Fruit fly (Drosophila melanogaster) whole organism, embryonic: ENCODE data around the gene RpL18.

Experiments
- B-H1 ChIP-seq: fragments of 200-800 bp; sonication (Bioruptor generic); IDR thresholded peaks from 3 replicates; pipeline ENCODE4 v1.3.6; 2022; ENCODE audit warnings: missing biosample characterization, missing genetic modification characterization
- BEAF-32 ChIP-seq: fragments of 200-800 bp; sonication (Bioruptor generic); optimal IDR thresholded peaks from 3 replicates; lab custom pipeline; 2017; ENCODE audit warnings: missing biosample characterization, missing genetic modification characterization, mild to moderate bottlenecking, moderate library complexity, missing genetic modification reagents
- Bdp1 ChIP-seq: fragments of 200-800 bp; sonication (Bioruptor generic); optimal IDR thresholded peaks from 3 replicates; lab custom pipeline; 2016; ENCODE audit warnings: missing biosample characterization, missing genetic modification characterization
- CG10267 ChIP-seq: fragments of 200-800 bp; sonication (Bioruptor generic); optimal IDR thresholded peaks from 2 replicates; lab custom pipeline; 2018; ENCODE audit warnings: missing biosample characterization, mild to moderate bottlenecking, missing genetic modification characterization, moderate library complexity
- CG14965 ChIP-seq: fragments of 200-800 bp; sonication (Bioruptor generic); optimal IDR thresholded peaks from 2 replicates; lab custom pipeline; 2016; ENCODE audit warnings: missing biosample characterization, missing genetic modification characterization, borderline replicate concordance
- CG15011 ChIP-seq: fragments of 200-800 bp; sonication (Bioruptor generic); optimal IDR thresholded peaks from 3 replicates; lab custom pipeline; 2018; ENCODE audit warnings: missing biosample characterization, mild to moderate bottlenecking, missing genetic modification characterization
- CG15696 ChIP-seq: fragments of 200-800 bp; sonication (Bioruptor generic); optimal IDR thresholded peaks from 2 replicates; lab custom pipeline; 2019; ENCODE audit warnings: missing biosample characterization, mild to moderate bottlenecking, missing genetic modification characterization, moderate library complexity
- CG17359 ChIP-seq: fragments of 200-800 bp; sonication (Bioruptor generic); optimal IDR thresholded peaks from 3 replicates; lab custom pipeline; 2018; ENCODE audit warnings: missing biosample characterization, mild to moderate bottlenecking, missing genetic modification characterization, moderate library complexity
- CG17802 ChIP-seq: fragments of 200-800 bp; sonication (Bioruptor generic); optimal IDR thresholded peaks from 2 replicates; lab custom pipeline; 2018; ENCODE audit warnings: missing biosample characterization, mild to moderate bottlenecking, missing genetic modification characterization, moderate library complexity
- CG1832 ChIP-seq: fragments of 200-800 bp; sonication (Bioruptor generic); optimal IDR thresholded peaks from 2 replicates; lab custom pipeline; 2017; ENCODE audit warnings: missing biosample characterization, mild to moderate bottlenecking, missing genetic modification characterization, inconsistent platforms
- CG3281 ChIP-seq: fragments of 200-800 bp; sonication (Bioruptor generic); optimal IDR thresholded peaks from 3 replicates; lab custom pipeline; 2017; ENCODE audit warnings: missing biosample characterization, mild to moderate bottlenecking, missing genetic modification characterization
- CG4282 ChIP-seq: fragments of 200-800 bp; sonication (Bioruptor generic); optimal IDR thresholded peaks from 2 replicates; lab custom pipeline; 2016; ENCODE audit warnings: missing biosample characterization, missing genetic modification characterization
- CG4328 ChIP-seq: fragments of 200-800 bp; sonication (Bioruptor generic); optimal IDR thresholded peaks from 3 replicates; lab custom pipeline; 2017; ENCODE audit warnings: missing biosample characterization, missing genetic modification reagents, missing genetic modification characterization
- CG43689 ChIP-seq: fragments of 200-800 bp; sonication (Bioruptor generic); IDR thresholded peaks from 2 replicates; pipeline ENCODE4 v1.3.6; 2022; ENCODE audit warnings: missing biosample characterization, missing genetic modification characterization
- CG4404 ChIP-seq: fragments of 200-800 bp; sonication (Bioruptor generic); IDR thresholded peaks from 2 replicates; pipeline ENCODE4 v1.3.6; 2022; ENCODE audit warnings: missing biosample characterization, missing genetic modification characterization
- CG6272 ChIP-seq: fragments of 200-800 bp; sonication (Bioruptor generic); IDR thresholded peaks from 2 replicates; pipeline ENCODE4 v1.3.6; 2022; ENCODE audit warnings: missing biosample characterization, missing genetic modification characterization
- CG6689 ChIP-seq: fragments of 200-800 bp; sonication (Bioruptor generic); IDR thresholded peaks from 2 replicates; pipeline ENCODE4 v1.3.6; 2022; ENCODE audit warnings: missing biosample characterization, missing genetic modification characterization
- CG7987 ChIP-seq: fragments of 200-800 bp; sonication (Bioruptor generic); optimal IDR thresholded peaks from 2 replicates; lab custom pipeline; 2018; ENCODE audit warnings: missing biosample characterization, mild to moderate bottlenecking, missing genetic modification characterization, moderate library complexity
- CG8290 ChIP-seq, 3 experiments: fragments of 200-800 bp; sonication (Bioruptor generic); optimal IDR thresholded peaks; 2 replicates each; lab custom pipeline; 2016 to 2019; ENCODE audit warnings: missing biosample characterization in 3 of 3, missing genetic modification characterization in 3 of 3, mild to moderate bottlenecking in 2 of 3, moderate library complexity in 1 of 3
- Dll ChIP-seq: fragments of 200-800 bp; sonication (Bioruptor generic); IDR thresholded peaks from 4 replicates; pipeline ENCODE4 v1.3.6; 2022; ENCODE audit warnings: missing biosample characterization, missing genetic modification characterization; ENCODE audit not compliant: partially characterized antibody
- E2f2 ChIP-seq: fragments of 200-800 bp; sonication (Bioruptor generic); IDR thresholded peaks from 2 replicates; pipeline ENCODE4 v1.3.6; 2022; ENCODE audit warnings: missing biosample characterization, missing genetic modification characterization
- ERR ChIP-seq: fragments of 200-800 bp; sonication (Bioruptor generic); optimal IDR thresholded peaks from 2 replicates; lab custom pipeline; 2016; ENCODE audit warnings: missing biosample characterization, missing genetic modification characterization
- MBD-R2 ChIP-seq: fragments of 200-800 bp; sonication (Bioruptor generic); IDR thresholded peaks from 2 replicates; pipeline ENCODE4 v1.3.6; 2022; ENCODE audit warnings: missing biosample characterization, missing genetic modification characterization
- Neu2 ChIP-seq: fragments of 200-800 bp; sonication (Bioruptor generic); optimal IDR thresholded peaks from 3 replicates; lab custom pipeline; 2016; ENCODE audit warnings: missing biosample characterization, missing genetic modification characterization, borderline replicate concordance
- Scr ChIP-seq: fragments of 200-800 bp; sonication (Bioruptor generic); IDR thresholded peaks from 2 replicates; pipeline ENCODE4 v1.3.6; 2022; ENCODE audit warnings: missing biosample characterization, missing genetic modification characterization; ENCODE audit not compliant: partially characterized antibody
- Usf ChIP-seq: fragments of 200-800 bp; sonication (Bioruptor generic); optimal IDR thresholded peaks from 2 replicates; lab custom pipeline; 2017; ENCODE audit warnings: missing genotype, missing biosample characterization, missing genetic modification characterization
- YL-1 ChIP-seq: fragments of 200-800 bp; sonication (Bioruptor generic); optimal IDR thresholded peaks from 3 replicates; lab custom pipeline; 2017; ENCODE audit warnings: missing biosample characterization, mild to moderate bottlenecking, missing genetic modification characterization
- ab ChIP-seq: fragments of 200-800 bp; sonication (Bioruptor generic); optimal IDR thresholded peaks from 2 replicates; lab custom pipeline; 2016; ENCODE audit warnings: missing biosample characterization, missing genetic modification characterization
- ase ChIP-seq: fragments of 200-800 bp; sonication (Bioruptor generic); IDR thresholded peaks from 3 replicates; pipeline ENCODE4 v1.3.6; 2022; ENCODE audit warnings: missing biosample characterization, missing genetic modification characterization
- bigmax ChIP-seq: fragments of 200-800 bp; sonication (Bioruptor generic); optimal IDR thresholded peaks from 2 replicates; lab custom pipeline; 2018; ENCODE audit warnings: missing biosample characterization, mild to moderate bottlenecking, missing genetic modification characterization
- cato ChIP-seq: fragments of 200-800 bp; sonication (Bioruptor generic); optimal IDR thresholded peaks from 2 replicates; lab custom pipeline; 2016; ENCODE audit warnings: missing biosample characterization, missing genetic modification characterization, borderline replicate concordance
- caup ChIP-seq: fragments of 200-800 bp; sonication (Bioruptor generic); optimal IDR thresholded peaks from 3 replicates; lab custom pipeline; 2017; ENCODE audit warnings: missing biosample characterization, mild to moderate bottlenecking, missing genetic modification characterization, moderate library complexity; ENCODE audit not compliant: severe bottlenecking
- dpn ChIP-seq, 2 experiments: fragments of 200-800 bp; sonication (Bioruptor generic); optimal IDR thresholded peaks; 3 replicates each; lab custom pipeline; 2016; ENCODE audit warnings: missing biosample characterization in 2 of 2, missing genetic modification characterization in 2 of 2
- fd96Cb ChIP-seq: fragments of 200-800 bp; sonication (Bioruptor generic); optimal IDR thresholded peaks from 2 replicates; lab custom pipeline; 2018; ENCODE audit warnings: missing biosample characterization, mild to moderate bottlenecking, missing genetic modification characterization, moderate library complexity
- jumu ChIP-seq: fragments of 200-800 bp; sonication (Bioruptor generic); optimal IDR thresholded peaks from 3 replicates; lab custom pipeline; 2016; ENCODE audit warnings: missing biosample characterization, missing genetic modification characterization
- pfk ChIP-seq: fragments of 200-800 bp; sonication (Bioruptor generic); optimal IDR thresholded peaks from 2 replicates; lab custom pipeline; 2018; ENCODE audit warnings: missing biosample characterization, mild to moderate bottlenecking, missing genetic modification characterization, moderate library complexity
- pzg ChIP-seq: fragments of 200-800 bp; sonication (Bioruptor generic); optimal IDR thresholded peaks from 3 replicates; lab custom pipeline; 2018; ENCODE audit warnings: missing biosample characterization, mild to moderate bottlenecking, missing genetic modification characterization, moderate library complexity
- schlank ChIP-seq: fragments of 200-800 bp; sonication (Bioruptor generic); optimal IDR thresholded peaks from 2 replicates; lab custom pipeline; 2018; ENCODE audit warnings: missing biosample characterization, mild to moderate bottlenecking, missing genetic modification characterization
- sob ChIP-seq: fragments of 200-800 bp; sonication (Bioruptor generic); IDR thresholded peaks from 2 replicates; pipeline ENCODE4 v1.3.6; 2022; ENCODE audit warnings: missing biosample characterization, missing genetic modification characterization
- ssp ChIP-seq: fragments of 200-800 bp; sonication (Bioruptor generic); IDR thresholded peaks from 2 replicates; pipeline ENCODE4 v1.3.6; 2022; ENCODE audit warnings: missing biosample characterization, missing genetic modification characterization
- unpg ChIP-seq: fragments of 200-800 bp; sonication (Bioruptor generic); optimal IDR thresholded peaks from 3 replicates; lab custom pipeline; 2018; ENCODE audit warnings: missing biosample characterization, mild to moderate bottlenecking, missing genetic modification characterization, moderate library complexity

RpL18 gene

dm6 chr3L:7238072-7238759 lies 2.9 kb downstream of the RpL18 start, which contains the start of the genes CG14829 and BHD (continued):
- TF ChIP-seq YL-1 (GFP tag; lab: Kevin White, UChicago) (peak; percentile 48), CG15011 (GFP tag; lab: Kevin White, UChicago) (no peak), E2f2 (GFP tag; lab: Robert Waterston, UW) (peak; percentile 65; the same call in 1 of the 2 replicates), Neu2 (GFP tag; lab: Kevin White, UChicago) (no peak), pfk (GFP tag; lab: Kevin White, UChicago) (no peak), Scr (GFP tag; lab: Robert Waterston, UW) (0 out of 2 replicates have a peak, but pooled peaks have one; percentile 14), CG14965 (GFP tag; lab: Kevin White, UChicago) (no peak), CG1832 (GFP tag; lab: Kevin White, UChicago) (no peak), ab (no peak), CG8290 (GFP tag; optimal IDR thresholded peaks at IDR 0.05; lab: Kevin White, UChicago) (no peak), CG8290 (tag; optimal IDR thresholded peaks at IDR 0.05; lab: Kevin White, UChicago) (no peak), jumu (GFP tag; lab: Kevin White, UChicago) (no peak), ERR (GFP tag; lab: Kevin White, UChicago) (no peak), BEAF-32 (GFP tag; lab: Kevin White, UChicago) (peak; percentile 42), B-H1 (GFP tag; lab: Robert Waterston, UW) (no peak), ssp (GFP tag; lab: Robert Waterston, UW) (no peak), CG4328 (GFP tag; lab: Kevin White, UChicago) (no peak), Dll (GFP tag; lab: Robert Waterston, UW) (peak; percentile 49; the same call in 1 of the 4 replicates), CG3281 (no peak), unpg (GFP tag; lab: Kevin White, UChicago) (no peak), pzg (GFP tag; lab: Kevin White, UChicago) (peak; percentile 48), sob (GFP tag; lab: Robert Waterston, UW) (no peak), MBD-R2 (peak; percentile 59), dpn (GFP tag; optimal IDR thresholded peaks at IDR 0.05; lab: Kevin White, UChicago) (no peak), CG6272 (GFP tag; lab: Robert Waterston, UW) (no peak), Bdp1 (GFP tag; lab: Kevin White, UChicago) (no peak), caup (GFP tag; lab: Kevin White, UChicago) (no peak), CG7987 (GFP tag; lab: Kevin White, UChicago) (no peak), CG17359 (no peak), schlank (tag; lab: Kevin White, UChicago) (no peak), bigmax (GFP tag; lab: Kevin White, UChicago) (peak; percentile 61), fd96Cb (tag; lab: Kevin White, UChicago) (no peak), CG17802 (no peak), CG10267 (tag; lab: Kevin White, UChicago) (peak; percentile 40), CG4282 (GFP tag; lab: Kevin White, UChicago) (no peak), Usf (GFP tag; lab: Kevin White, UChicago) (no peak), cato (GFP tag; lab: Kevin White, UChicago) (no peak), CG43689 (no peak), CG15696 (tag; lab: Kevin White, UChicago) (no peak), ase (GFP tag; lab: Robert Waterston, UW) (no peak), CG6689 (GFP tag; lab: Robert Waterston, UW) (no peak), CG4404 (GFP tag; lab: Robert Waterston, UW) (no peak)
